Worm (Caenorhabditis elegans): Measurements from ENCODE around the gene K12H6.9.

DNA sequence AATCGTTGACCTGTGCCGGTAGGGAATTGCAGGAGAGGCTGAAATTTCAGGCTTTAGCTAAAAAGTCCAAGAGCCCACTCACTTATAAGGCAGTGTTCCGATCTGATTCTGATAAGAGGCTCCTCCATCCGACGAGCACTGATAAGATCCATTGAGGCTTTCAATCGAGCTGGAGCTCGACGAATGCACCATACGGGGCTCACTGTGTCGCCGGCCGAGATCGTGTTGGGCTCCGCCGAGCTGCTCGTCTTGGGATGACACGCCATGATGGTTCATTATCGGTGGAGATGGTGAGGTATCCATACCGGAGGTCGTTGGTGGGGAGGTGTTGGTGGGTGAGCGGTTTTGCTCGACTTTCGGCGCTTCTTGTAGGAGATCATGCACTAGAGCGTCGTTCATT lies 27.8 kb upstream of the K12H6.9 start:
- TF ChIP-seq pqm-1 (tag; optimal IDR thresholded peaks at IDR 0.05) (no peak), snpc-4 (tag; optimal IDR thresholded peaks at IDR 0.05) (no peak), nhr-76 (tag; optimal IDR thresholded peaks at IDR 0.05) (no peak), mdl-1 (tag; optimal IDR thresholded peaks at IDR 0.05) (no peak), ZK546.5 (tag; optimal IDR thresholded peaks at IDR 0.05) (no peak), nhr-237 (tag; optimal IDR thresholded peaks at IDR 0.05) (no peak)

Measured in whole organism, L3 larva.